Worm (Caenorhabditis elegans) whole organism, early embryonic: ENCODE data around the gene npp-1.

Source experiments
- B0310.2 ChIP-seq: sonication (generic microtip); optimal IDR thresholded peaks from 2 replicates; lab custom pipeline; 2016; ENCODE audit warnings: mild to moderate bottlenecking, missing genetic modification characterization, missing compliant biosample characterization
- F13C5.2 ChIP-seq: sonication (generic microtip); optimal IDR thresholded peaks from 2 replicates; lab custom pipeline; 2017; ENCODE audit warnings: mild to moderate bottlenecking, missing genetic modification characterization, inconsistent platforms, missing compliant biosample characterization
- aly-1 ChIP-seq: sonication (generic microtip); optimal IDR thresholded peaks from 2 replicates; lab custom pipeline; 2016; ENCODE audit warnings: missing genetic modification characterization, missing compliant biosample characterization
- ama-1 ChIP-seq: fragments of 150-350 bp; optimal IDR thresholded peaks from 2 replicates; lab custom pipeline; 2014
- ceh-13 ChIP-seq: fragments of 200-800 bp; sonication (Bioruptor generic); optimal IDR thresholded peaks from 2 replicates; lab custom pipeline; 2018; ENCODE audit warnings: mild to moderate bottlenecking, missing genetic modification characterization, missing compliant biosample characterization
- ceh-36 ChIP-seq: sonication (generic microtip); optimal IDR thresholded peaks from 2 replicates; lab custom pipeline; 2016; ENCODE audit warnings: missing genetic modification characterization, inconsistent platforms, missing compliant biosample characterization
- ets-7 ChIP-seq: sonication (generic microtip); optimal IDR thresholded peaks from 2 replicates; lab custom pipeline; 2016; ENCODE audit warnings: missing genotype, missing genetic modification characterization, missing compliant biosample characterization
- flt-1 ChIP-seq: fragments of 200-800 bp; sonication (Bioruptor generic); IDR thresholded peaks from 2 replicates; pipeline ENCODE4 v1.3.6; 2022; ENCODE audit warnings: missing genetic modification characterization, missing compliant biosample characterization
- hmbx-1 ChIP-seq: sonication (generic microtip); optimal IDR thresholded peaks from 2 replicates; lab custom pipeline; 2016; ENCODE audit warnings: mild to moderate bottlenecking, missing genetic modification characterization, missing compliant biosample characterization
- hmg-4 ChIP-seq: fragments of 200-800 bp; sonication (Bioruptor generic); optimal IDR thresholded peaks from 2 replicates; lab custom pipeline; 2018; ENCODE audit warnings: mild to moderate bottlenecking, missing genetic modification characterization, missing compliant biosample characterization
- hnd-1 ChIP-seq: sonication (generic microtip); optimal IDR thresholded peaks from 2 replicates; lab custom pipeline; 2016; ENCODE audit warnings: missing genetic modification characterization, missing compliant biosample characterization
- pes-1 ChIP-seq: fragments of 200-800 bp; sonication (Bioruptor generic); IDR thresholded peaks from 2 replicates; pipeline ENCODE4 v1.3.6; 2022; ENCODE audit warnings: missing genetic modification reagents, missing genetic modification characterization, missing compliant biosample characterization
- scrt-1 ChIP-seq: fragments of 200-800 bp; sonication (Bioruptor generic); IDR thresholded peaks from 2 replicates; pipeline ENCODE4 v1.3.6; 2022; ENCODE audit warnings: missing genetic modification characterization, missing compliant biosample characterization
- sea-1 ChIP-seq: fragments of 200-800 bp; sonication (Bioruptor generic); conservative IDR thresholded peaks from 2 replicates; pipeline ENCODE4 v1.3.6; 2022; ENCODE audit warnings: missing genetic modification characterization, missing compliant biosample characterization
- tbx-11 ChIP-seq: fragments of 200-800 bp; sonication (Bioruptor generic); IDR thresholded peaks from 2 replicates; pipeline ENCODE4 v1.3.6; 2022; ENCODE audit warnings: missing genetic modification characterization, missing compliant biosample characterization
- tbx-37 ChIP-seq: fragments of 200-800 bp; sonication (Bioruptor generic); conservative IDR thresholded peaks from 2 replicates; pipeline ENCODE4 v1.3.6; 2022; ENCODE audit warnings: missing genetic modification reagents, missing genetic modification characterization, missing compliant biosample characterization
- tra-4 ChIP-seq: sonication (generic microtip); optimal IDR thresholded peaks from 2 replicates; lab custom pipeline; 2017; ENCODE audit warnings: missing genetic modification characterization, missing compliant biosample characterization

The npp-1 gene

ce11 chrIV:9903608-9904007, 45.3 kb downstream of the npp-1 start, which contains the start of gene best-13:
Gene best-13 (plus strand): TSS chrIV:9903908.
- TF ChIP-seq tbx-37 (GFP tag; lab: Robert Waterston, UW) (no peak), B0310.2 (tag; lab: Kevin White, UChicago) (no peak), hnd-1 (tag; lab: Kevin White, UChicago) (no peak), tra-4 (tag; lab: Kevin White, UChicago) (no peak), tbx-11 (GFP tag; lab: Robert Waterston, UW) (no peak), sea-1 (GFP tag; lab: Robert Waterston, UW) (no peak), pes-1 (GFP tag; lab: Robert Waterston, UW) (no peak), hmbx-1 (tag; lab: Kevin White, UChicago) (no peak), ets-7 (no peak), flt-1 (GFP tag; lab: Robert Waterston, UW) (no peak), ceh-36 (tag; lab: Kevin White, UChicago) (no peak), ceh-13 (GFP tag; lab: Kevin White, UChicago) (no peak), F13C5.2 (tag; lab: Kevin White, UChicago) (no peak), aly-1 (tag; lab: Kevin White, UChicago) (no peak), hmg-4 (GFP tag; lab: Kevin White, UChicago) (no peak), ama-1 (lab: Kevin White, UChicago) (no peak), scrt-1 (GFP tag; lab: Robert Waterston, UW) (no peak)
